Fruit fly (Drosophila melanogaster): ENCODE data around the gene larp.

The larp gene

dm6 chr3R:28336046-28336771 is at the start of gene larp (continued):
- peak; percentile 70 for TF ChIP-seq zfh2 (GFP tag; optimal IDR thresholded peaks at IDR 0.05)
- peak; percentile 46 for TF ChIP-seq crc (GFP tag; optimal IDR thresholded peaks at IDR 0.05)
- TF ChIP-seq chif (GFP tag; optimal IDR thresholded peaks at IDR 0.05), result peak; percentile 35 to 69
- TF ChIP-seq CG32767 (GFP tag; IDR thresholded peaks at IDR 0.05), result peak; percentile 9; the same call in 1 of the 2 replicates
- TF ChIP-seq CG2116 (GFP tag; optimal IDR thresholded peaks at IDR 0.05), result peak; percentile 96
- no peak for TF ChIP-seq Oaz (GFP tag; IDR thresholded peaks at IDR 0.05)
- 0 out of 2 replicates have a peak, but pooled peaks have one; percentile 12 for TF ChIP-seq CG17612 (GFP tag; IDR thresholded peaks at IDR 0.05)
- TF ChIP-seq CG11398 (GFP tag; optimal IDR thresholded peaks at IDR 0.05), result no peak
- peak; percentile 96 for TF ChIP-seq Scr (GFP tag; IDR thresholded peaks at IDR 0.05; ENCODE audit: partially characterized antibody)
- peak; percentile 46 for TF ChIP-seq maf-S (GFP tag; optimal IDR thresholded peaks at IDR 0.05)
- peak; percentile 86; the same call in 3 of the 4 replicates for TF ChIP-seq Gug (GFP tag; IDR thresholded peaks at IDR 0.05)
- 0 out of 2 replicates have a peak, but pooled peaks have one; percentile 33 for TF ChIP-seq stc (GFP tag; IDR thresholded peaks at IDR 0.05)
- peak; percentile 44 for TF ChIP-seq CG7786 (GFP tag; optimal IDR thresholded peaks at IDR 0.05)
- TF ChIP-seq ap (GFP tag; IDR thresholded peaks at IDR 0.05), result peak; percentile 45; the same call in 1 of the 2 replicates
- TF ChIP-seq sna (GFP tag; IDR thresholded peaks at IDR 0.05; ENCODE audit: partially characterized antibody), result peak; percentile 89
- peak; percentile 66 for TF ChIP-seq CG4730 (GFP tag; IDR thresholded peaks at IDR 0.05)
- peak; percentile 57; the same call in 1 of the 2 replicates for TF ChIP-seq ara (GFP tag; IDR thresholded peaks at IDR 0.05)
- TF ChIP-seq CG12071 (GFP tag; optimal IDR thresholded peaks at IDR 0.05), result no peak
- TF ChIP-seq fru (optimal IDR thresholded peaks at IDR 0.05), result no peak
- peak; percentile 47; the same call in 1 of the 3 replicates for TF ChIP-seq CG11560 (tag; IDR thresholded peaks at IDR 0.05)
- no peak for TF ChIP-seq CG8281 (tag; optimal IDR thresholded peaks at IDR 0.05)
- TF ChIP-seq CG4820 (GFP tag; optimal IDR thresholded peaks at IDR 0.05), result peak; percentile 39
- peak; percentile 52 for TF ChIP-seq CG10209 (GFP tag; optimal IDR thresholded peaks at IDR 0.05)
- TF ChIP-seq CG1832 (GFP tag; optimal IDR thresholded peaks at IDR 0.05), result peak; percentile 80
- TF ChIP-seq abd-A (tag; optimal IDR thresholded peaks at IDR 0.05), result no peak
- no peak for TF ChIP-seq yki (optimal IDR thresholded peaks at IDR 0.05)
- peak; percentile 59 for TF ChIP-seq Antp (GFP tag; optimal IDR thresholded peaks at IDR 0.05)
- no peak for TF ChIP-seq CG10431 (GFP tag; optimal IDR thresholded peaks at IDR 0.05)
- TF ChIP-seq CG13894 (tag; optimal IDR thresholded peaks at IDR 0.05), result peak; percentile 74
- TF ChIP-seq sima (GFP tag; optimal IDR thresholded peaks at IDR 0.05), result no peak
- peak; percentile 69 for TF ChIP-seq Dip3 (GFP tag; optimal IDR thresholded peaks at IDR 0.05)
- peak; percentile 70 for TF ChIP-seq sug (tag; optimal IDR thresholded peaks at IDR 0.05)
- TF ChIP-seq wek (GFP tag; optimal IDR thresholded peaks at IDR 0.05), result no peak
- TF ChIP-seq C15 (GFP tag; IDR thresholded peaks at IDR 0.05), result 0 out of 3 replicates have a peak, but pooled peaks have one; percentile 22
- TF ChIP-seq slou (GFP tag; optimal IDR thresholded peaks at IDR 0.05), result peak; percentile 36
- peak; percentile 73 for TF ChIP-seq CG11085 (GFP tag; IDR thresholded peaks at IDR 0.05)
- peak; percentile 36; the same call in 1 of the 2 replicates for TF ChIP-seq Adf1 (GFP tag; IDR thresholded peaks at IDR 0.05)
- peak; percentile 23 for TF ChIP-seq Mes4 (GFP tag; optimal IDR thresholded peaks at IDR 0.05)
- TF ChIP-seq CG3847 (GFP tag; IDR thresholded peaks at IDR 0.05), result peak; percentile 82
- TF ChIP-seq Nf-YA (GFP tag; IDR thresholded peaks at IDR 0.05), result peak; percentile 51; the same call in 1 of the 2 replicates
- TF ChIP-seq CG34422 (GFP tag; IDR thresholded peaks at IDR 0.05), result peak; percentile 78
- TF ChIP-seq exex (tag; optimal IDR thresholded peaks at IDR 0.05), result peak; percentile 4
- TF ChIP-seq trem (tag; optimal IDR thresholded peaks at IDR 0.05), result peak; percentile 86
- peak; percentile 57 for TF ChIP-seq CG15269 (tag; optimal IDR thresholded peaks at IDR 0.05)
- TF ChIP-seq CG7839 (tag; optimal IDR thresholded peaks at IDR 0.05), result peak; percentile 57
- peak; percentile 53; the same call in 1 of the 3 replicates for TF ChIP-seq CG2889 (GFP tag; IDR thresholded peaks at IDR 0.05)
- peak; percentile 1 for TF ChIP-seq CG30431 (GFP tag; optimal IDR thresholded peaks at IDR 0.05)
- peak; percentile 48 for TF ChIP-seq CG8924 (tag; optimal IDR thresholded peaks at IDR 0.05)
- TF ChIP-seq so (GFP tag; IDR thresholded peaks at IDR 0.05), result peak; percentile 50; the same call in 1 of the 3 replicates
- peak; percentile 49; the same call in 1 of the 3 replicates for TF ChIP-seq CG3726 (GFP tag; IDR thresholded peaks at IDR 0.05)

Data from whole organism, embryonic.